Fruit fly (Drosophila melanogaster) S2 (cell line): Measurements from ENCODE around the gene CG34327.

Source experiments
- CG8478 ChIP-seq: fragments of >200 bp; optimal IDR thresholded peaks from 2 replicates; lab custom pipeline; 2018
- CTCF ChIP-seq, 2 experiments: fragments of >200 bp; optimal IDR thresholded peaks; 2 replicates each; lab custom pipeline; 2018

The CG34327 gene

DNA sequence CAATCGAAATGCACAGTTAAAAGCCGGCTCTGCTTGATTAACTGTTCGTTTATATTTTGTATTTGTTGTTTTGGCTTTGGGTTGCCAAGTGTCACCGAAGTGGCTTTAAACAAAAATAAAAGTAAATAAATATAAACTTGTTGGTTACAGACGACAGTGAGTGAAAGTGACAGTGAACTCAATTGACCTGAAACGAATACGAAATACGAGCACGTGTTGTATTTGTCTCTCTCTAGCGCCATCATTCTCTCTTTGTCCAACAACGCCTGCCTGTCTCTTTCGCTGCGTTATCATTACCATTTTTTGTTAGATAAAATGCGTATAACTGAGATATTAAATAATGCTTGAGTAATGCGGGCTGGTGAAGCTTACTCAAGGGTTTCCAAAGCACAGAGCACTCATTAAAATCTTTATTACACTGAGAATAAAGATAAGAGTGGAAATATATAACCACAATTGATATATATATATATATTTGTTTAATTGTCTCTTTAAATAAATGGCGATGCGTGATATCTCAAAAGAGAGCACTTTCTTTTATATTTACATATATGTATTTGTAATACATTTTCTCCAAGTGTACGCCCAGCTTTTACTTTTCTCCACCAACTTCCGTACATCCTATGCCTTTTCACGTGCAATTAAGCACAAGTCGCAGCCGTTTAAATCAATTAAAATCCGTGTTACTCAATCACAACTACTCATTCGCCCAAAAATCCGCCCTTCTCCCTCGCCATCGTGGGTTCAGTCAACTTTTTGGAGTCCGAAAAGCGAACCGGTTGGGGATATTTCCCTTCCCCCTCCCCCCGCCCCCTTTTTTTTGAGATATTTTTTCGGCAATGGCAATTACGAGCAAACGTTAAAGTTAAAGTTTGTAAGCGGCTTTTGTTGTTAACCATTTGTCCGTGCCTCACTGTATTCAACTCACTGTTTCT, 42.1 kb downstream of the CG34327 start:
- no peak for TF ChIP-seq CTCF (optimal IDR thresholded peaks at IDR 0.05; lab: Kevin White, UChicago)
- no peak for TF ChIP-seq CG8478 (lab: Kevin White, UChicago)

DNA sequence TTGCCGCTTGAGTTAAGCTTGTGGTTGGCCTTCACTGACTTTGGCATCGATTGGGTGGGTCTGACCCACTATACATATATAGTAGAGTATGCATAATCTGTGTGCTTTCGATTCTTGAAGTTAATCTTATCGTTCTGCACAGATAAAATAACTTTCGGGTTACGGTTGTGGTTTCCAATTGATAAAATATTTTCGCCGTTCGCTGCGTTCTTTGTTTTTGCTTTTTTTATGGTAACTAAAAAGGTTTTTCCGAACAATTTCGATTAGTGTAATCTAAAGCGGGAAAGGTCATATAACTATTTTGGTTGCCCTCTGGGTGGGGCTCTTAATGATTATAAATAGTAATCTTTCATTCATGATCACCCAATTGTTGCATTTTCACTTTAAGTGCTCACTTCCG, 43.1 kb downstream of the CG34327 start:
- TF ChIP-seq CG8478 (lab: Kevin White, UChicago) (no peak), CTCF (optimal IDR thresholded peaks at IDR 0.05; lab: Kevin White, UChicago) (no peak)

DNA sequence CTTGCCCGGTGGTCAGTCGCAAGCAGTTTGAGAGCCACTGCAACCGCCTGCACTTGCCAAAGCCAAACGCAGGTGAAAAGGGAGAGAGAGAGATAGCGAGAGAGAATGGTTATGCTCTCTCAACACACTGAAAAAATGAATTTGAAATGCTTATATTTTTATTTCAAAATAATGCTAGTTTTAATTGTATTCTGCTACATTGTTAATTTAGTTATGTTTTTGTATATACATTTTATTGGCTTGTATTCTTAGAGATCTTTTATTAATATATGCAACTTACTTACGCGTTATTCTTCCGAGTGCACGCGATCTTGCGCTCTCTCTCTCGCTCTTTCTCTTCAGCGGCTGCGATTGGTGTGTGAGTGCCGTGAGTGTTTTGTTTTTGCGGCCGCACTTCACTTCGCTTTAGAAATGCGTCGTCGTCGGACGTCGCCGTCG, 45.1 kb downstream of the CG34327 start:
- TF ChIP-seq CTCF (optimal IDR thresholded peaks at IDR 0.05; lab: Kevin White, UChicago) (no peak), CG8478 (lab: Kevin White, UChicago) (no peak)

DNA sequence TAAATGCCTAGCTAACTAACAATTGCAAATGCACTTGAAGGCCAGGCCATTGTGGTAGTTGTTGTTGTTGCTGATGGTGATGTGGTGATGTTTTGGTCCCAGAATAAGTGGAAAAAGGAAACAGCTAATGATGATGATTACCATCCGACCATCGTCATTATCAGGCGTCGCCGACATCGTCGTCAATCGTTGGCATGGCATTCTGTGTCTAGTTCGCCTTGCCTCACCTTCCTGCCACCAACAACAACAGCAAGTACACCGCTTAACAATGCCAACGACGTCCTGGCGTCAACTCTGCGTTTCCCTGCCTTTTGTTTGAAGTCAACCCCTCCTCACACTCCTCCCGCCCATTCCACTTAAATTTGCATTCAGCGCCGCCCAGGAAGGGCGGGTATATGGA, 46.0 kb downstream of the CG34327 start:
- TF ChIP-seq CTCF (optimal IDR thresholded peaks at IDR 0.05; lab: Kevin White, UChicago) (no peak), CG8478 (lab: Kevin White, UChicago) (no peak)

DNA sequence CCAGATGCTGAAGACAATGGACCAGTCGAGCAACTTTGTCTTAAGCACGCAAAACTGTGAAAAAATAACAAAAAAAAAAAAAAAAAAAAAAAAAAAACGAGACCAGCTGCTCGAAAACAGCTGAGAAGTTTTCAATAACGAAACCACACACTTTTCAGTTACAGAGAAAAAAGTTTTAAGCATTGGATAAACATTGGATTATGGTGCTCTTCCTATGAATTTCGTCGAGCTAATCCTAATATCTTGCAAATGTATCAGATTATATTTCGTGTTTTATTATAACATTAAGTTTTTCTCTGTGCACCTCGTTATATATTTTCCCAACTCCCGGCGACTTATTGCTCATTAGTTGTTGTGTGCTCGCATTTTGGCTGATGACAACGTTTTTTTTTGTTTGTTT, 47.1 kb downstream of the CG34327 start:
- TF ChIP-seq CG8478 (lab: Kevin White, UChicago) (no peak), CTCF (optimal IDR thresholded peaks at IDR 0.05; lab: Kevin White, UChicago) (no peak)

DNA sequence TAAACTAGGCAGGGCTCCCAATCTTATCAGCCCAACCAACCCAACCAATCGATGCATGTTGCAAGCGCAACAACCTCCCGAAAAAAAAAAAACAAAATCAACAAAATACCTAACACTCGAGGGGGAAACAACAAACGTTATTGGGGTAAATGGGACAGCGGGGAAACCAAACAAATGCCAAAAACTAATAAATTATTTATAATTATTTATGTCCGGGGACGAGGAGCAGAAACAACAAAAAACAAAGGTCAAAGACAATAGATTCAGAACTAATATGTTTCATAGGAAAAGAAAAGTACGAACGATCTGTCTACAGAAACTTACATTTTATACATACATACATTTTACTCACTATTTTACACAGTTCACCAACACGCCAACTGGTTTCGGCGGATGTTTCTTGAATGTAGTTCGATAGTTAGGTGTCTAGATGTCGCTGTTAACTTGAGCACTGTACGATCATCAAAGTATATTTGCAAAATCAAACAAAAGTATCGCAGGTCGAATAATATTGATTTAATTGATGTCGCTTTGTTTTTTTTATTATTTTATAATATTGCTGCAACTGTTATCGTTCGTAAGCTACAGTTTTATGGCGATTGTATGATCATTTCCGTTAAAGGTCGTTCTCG, 47.9 kb downstream of the CG34327 start:
- TF ChIP-seq CTCF (optimal IDR thresholded peaks at IDR 0.05; lab: Kevin White, UChicago) (peak; percentile 93 to 94), CG8478 (lab: Kevin White, UChicago) (no peak)

DNA sequence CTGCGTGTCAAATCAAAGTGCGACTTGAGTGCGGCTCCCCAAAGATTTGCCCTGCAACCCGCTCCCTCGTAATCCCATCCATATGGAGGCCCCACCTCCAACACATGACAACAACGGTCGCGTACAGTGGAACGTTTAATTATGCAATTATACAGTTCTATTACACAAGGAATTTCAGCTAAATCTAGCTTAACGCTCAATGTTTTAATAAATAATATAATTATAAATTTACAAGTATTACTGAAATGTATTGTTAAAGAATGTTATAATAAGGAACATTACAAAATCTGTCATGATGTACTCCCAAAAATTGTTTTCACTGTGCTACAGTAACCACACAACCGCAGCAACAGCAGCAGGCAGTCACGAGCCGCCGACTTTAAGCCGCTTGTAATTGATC, 49.5 kb downstream of the CG34327 start:
- TF ChIP-seq CG8478 (lab: Kevin White, UChicago) (no peak), CTCF (optimal IDR thresholded peaks at IDR 0.05; lab: Kevin White, UChicago) (no peak)
